Fruit fly (Drosophila melanogaster): ENCODE measurements around the gene smid.

DNA sequence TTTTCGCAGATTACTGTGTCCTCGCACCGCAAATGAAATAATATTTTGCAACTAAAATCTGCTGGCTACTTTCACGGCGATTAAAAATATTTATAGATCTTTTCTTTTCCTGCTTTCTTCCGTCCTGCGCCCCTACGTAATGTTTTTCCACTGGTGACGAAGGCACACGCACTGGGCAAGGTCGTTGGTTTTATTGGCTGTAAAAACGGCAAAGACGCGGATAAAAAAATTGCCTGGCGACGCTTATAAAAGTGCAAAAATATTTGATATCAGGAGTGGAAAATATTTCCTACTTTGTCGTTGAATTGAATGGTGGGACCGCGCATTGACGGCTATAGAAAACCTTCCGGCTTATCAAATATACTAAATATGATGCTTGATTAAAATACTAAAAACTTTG lies 12.5 kb upstream of the smid start, which contains the start of gene Sh3beta:
- TF ChIP-seq CG34367 (tag; optimal IDR thresholded peaks at IDR 0.05) (no peak), Snoo (tag; optimal IDR thresholded peaks at IDR 0.05) (no peak), CG9948 (tag; optimal IDR thresholded peaks at IDR 0.05) (no peak), rn (GFP tag; IDR thresholded peaks at IDR 0.05) (no peak), D1 (tag; optimal IDR thresholded peaks at IDR 0.05) (no peak), CG32121 (GFP tag; IDR thresholded peaks at IDR 0.05) (no peak), CG8159 (tag; optimal IDR thresholded peaks at IDR 0.05) (no peak)
